Fruit fly (Drosophila melanogaster) whole organism, wandering third instar larva: Measurements from ENCODE around the gene CG5535.

ENCODE experiments used
- CG9705 ChIP-seq: fragments of 200-800 bp; sonication (Bioruptor generic); optimal IDR thresholded peaks from 2 replicates; lab custom pipeline; 2018; ENCODE audit warnings: missing biosample characterization, mild to moderate bottlenecking, missing genetic modification characterization
- fru ChIP-seq: fragments of 200-800 bp; sonication (Bioruptor generic); optimal IDR thresholded peaks from 3 replicates; lab custom pipeline; 2016; ENCODE audit warnings: missing biosample characterization, mild to moderate bottlenecking, missing genetic modification characterization
- jim ChIP-seq: fragments of 175-275, 200-325 bp; sonication (Bioruptor generic); optimal IDR thresholded peaks from 2 replicates; lab custom pipeline; 2016; ENCODE audit warnings: missing biosample characterization, mild to moderate bottlenecking, missing genetic modification characterization

dm6 chr3L:17814036-17814435 is 42.6 kb downstream of the CG5535 start, which contains the start of gene Cln3:
- no peak for TF ChIP-seq CG9705 (GFP tag; lab: Kevin White, UChicago)
- no peak for TF ChIP-seq fru (GFP tag; lab: Kevin White, UChicago)
- no peak for TF ChIP-seq jim (GFP tag; lab: Kevin White, UChicago)
